Worm (Caenorhabditis elegans): ENCODE results near the gene F58A6.1.

DNA sequence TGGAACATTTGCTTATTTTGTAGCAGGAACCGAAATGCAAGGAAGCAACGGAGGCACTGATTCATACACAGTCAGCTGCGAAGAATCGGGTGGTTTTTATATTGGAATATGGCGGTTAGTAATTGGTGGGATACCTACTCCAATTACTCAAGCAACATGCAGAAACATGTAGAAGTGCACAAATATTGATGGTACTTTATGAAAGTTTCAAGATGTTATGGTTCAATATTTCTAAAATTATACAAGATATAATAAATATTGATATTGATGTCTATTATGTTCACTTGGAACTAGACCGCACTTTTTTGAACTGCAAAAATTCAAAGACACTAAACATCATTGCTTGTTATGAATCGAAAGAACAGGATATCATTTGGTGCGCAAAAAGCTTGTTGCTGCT lies 48.8 kb upstream of the F58A6.1 start, which contains the start of gene C04G6.13:
- TF ChIP-seq unc-62 (GFP tag; optimal IDR thresholded peaks at IDR 0.05) (no peak), C34F6.9 (tag; optimal IDR thresholded peaks at IDR 0.05) (no peak), blmp-1 (tag; optimal IDR thresholded peaks at IDR 0.05; ENCODE audit: insufficient read depth) (no peak), sma-9 (GFP tag; optimal IDR thresholded peaks at IDR 0.05) (no peak), sma-9 (tag; optimal IDR thresholded peaks at IDR 0.05) (no peak), snpc-4 (tag; optimal IDR thresholded peaks at IDR 0.05) (no peak)

Measured in whole organism, L2 larva.